Worm (Caenorhabditis elegans) whole organism, dauer: ENCODE results near the gene cyp-33C2.
"Not testable (repeated sequence)": the region's sequence is repeated elsewhere in the genome, so short reads cannot be mapped to it uniquely, and the experiment has no call there.

Experiments used
- unc-62 ChIP-seq: sonication (generic microtip); optimal IDR thresholded peaks from 2 replicates; lab custom pipeline; 2017; ENCODE audit warnings: missing biosample characterization, missing genetic modification reagents, missing genetic modification characterization

cyp-33C2 gene

DNA sequence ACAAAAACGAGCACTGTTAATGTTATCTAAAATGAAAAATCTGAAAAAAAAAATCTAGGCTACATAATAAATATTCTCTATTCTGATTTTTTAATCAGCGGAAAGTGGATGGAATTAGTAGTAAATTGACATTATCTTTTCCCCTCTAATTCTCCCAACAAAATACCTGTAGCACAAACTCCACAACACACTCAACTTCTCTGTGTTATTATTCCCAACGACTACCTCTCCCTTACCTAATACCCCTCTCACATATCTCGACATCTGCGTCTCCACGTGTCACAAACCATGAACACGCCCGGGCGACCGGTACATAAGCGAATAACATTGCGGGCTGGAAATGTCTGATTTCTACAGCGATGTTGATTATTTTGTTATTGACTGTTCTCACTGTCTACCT lies at the start of gene cyp-33C2:
Gene cyp-33C2, plus strand, starts transcription at position 327 of the 400 bp plus-strand sequence.
- TF ChIP-seq unc-62 (GFP tag; lab: Kevin White, UChicago), result no peak

DNA sequence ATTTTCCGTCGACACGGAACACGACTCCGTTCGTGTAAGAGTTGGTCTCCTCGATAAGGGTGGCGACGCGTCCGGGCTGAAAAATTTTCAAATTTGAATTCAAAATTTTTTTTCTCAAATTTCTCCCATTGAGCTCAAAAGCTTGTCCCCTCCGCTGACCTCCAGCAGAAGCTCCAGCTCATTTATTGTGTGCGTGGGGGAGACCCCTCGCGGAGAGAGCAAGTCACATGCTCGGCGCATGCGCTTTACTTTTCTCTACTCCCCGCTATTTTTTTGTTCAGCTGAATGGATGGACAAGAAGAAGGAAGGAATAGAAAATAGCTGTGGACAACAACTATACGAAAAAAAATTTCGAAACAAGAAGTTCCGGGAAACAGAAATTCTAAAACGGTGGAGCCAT lies 49.8 kb upstream of the cyp-33C2 start:
- no peak for TF ChIP-seq unc-62 (GFP tag; lab: Kevin White, UChicago)

DNA sequence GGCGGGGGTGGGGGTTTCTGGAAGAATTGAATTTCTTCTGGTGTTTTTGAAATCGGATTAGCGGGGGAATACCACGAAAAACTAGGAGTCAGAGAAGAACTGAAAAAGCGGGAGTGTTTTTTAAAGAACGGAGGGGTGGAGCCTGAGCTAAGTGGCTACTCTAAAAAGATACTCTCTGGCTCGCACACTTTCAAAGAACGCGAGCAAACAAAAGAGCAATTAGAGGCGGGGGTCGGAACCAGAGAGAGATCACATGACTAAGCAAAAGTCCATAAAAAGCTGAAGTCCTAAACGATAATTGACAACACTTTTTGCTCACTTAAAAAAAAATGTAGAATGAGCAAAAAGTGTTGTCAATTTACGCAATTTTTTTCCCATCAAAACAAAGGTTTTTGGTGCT lies 48.9 kb upstream of the cyp-33C2 start:
- no peak for TF ChIP-seq unc-62 (GFP tag; lab: Kevin White, UChicago)

DNA sequence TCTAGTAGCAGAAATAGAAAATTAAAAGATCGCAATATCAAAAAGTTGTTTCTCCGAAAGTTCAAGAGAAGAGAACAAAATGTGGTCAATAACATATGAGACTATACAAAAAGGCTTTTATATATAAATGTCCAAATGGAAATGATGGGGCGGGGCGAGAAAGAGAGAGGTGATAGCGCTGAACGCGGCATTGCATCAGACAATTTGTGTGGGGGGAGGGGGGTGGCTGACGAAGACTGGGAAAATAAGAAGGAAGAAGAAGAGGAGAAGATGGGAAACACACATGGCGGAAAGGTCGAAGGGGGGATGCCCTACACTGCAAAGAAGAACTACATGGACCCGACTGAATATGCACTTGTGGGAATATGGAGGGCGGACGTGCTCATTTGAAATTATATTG lies 48.0 kb upstream of the cyp-33C2 start:
- TF ChIP-seq unc-62 (GFP tag; lab: Kevin White, UChicago), result no peak

DNA sequence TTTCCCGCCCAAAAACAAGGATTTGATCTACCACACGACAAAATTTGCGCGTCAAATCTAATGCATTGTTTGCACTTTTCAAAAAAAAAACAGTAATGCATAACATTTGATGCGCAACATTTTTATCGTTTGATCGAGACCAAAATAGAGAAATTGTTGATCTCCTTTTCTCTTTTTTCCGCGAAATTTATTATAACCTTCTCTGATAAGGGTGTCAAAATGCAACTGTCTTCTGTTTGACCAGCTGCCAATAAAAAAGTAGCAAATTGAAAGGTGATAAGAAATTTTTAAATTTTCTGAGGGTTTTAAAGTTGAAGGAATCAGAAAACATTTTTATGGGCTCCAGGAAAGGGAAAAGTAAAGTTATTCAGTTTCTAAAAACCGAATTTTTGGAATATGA lies 46.3 kb upstream of the cyp-33C2 start:
- no peak for TF ChIP-seq unc-62 (GFP tag; lab: Kevin White, UChicago)

DNA sequence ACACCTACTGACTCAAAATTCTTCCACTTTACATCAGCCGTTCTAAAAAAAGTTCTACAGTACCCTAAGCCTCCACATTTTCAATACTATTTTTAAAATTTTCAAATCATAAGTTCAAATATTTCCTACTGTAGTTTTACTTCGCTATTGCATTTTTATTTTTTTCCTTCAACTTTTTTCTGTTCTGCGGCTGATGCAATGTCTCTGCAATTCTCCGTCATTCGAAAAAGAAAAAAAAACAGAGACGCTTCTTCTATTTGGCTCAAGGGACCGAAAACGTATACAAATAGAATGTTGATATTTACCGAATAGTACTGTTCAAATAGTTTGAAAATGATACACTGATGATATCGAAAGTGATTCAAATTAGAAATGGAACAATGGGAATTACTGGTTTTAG lies 45.0 kb upstream of the cyp-33C2 start:
- no peak for TF ChIP-seq unc-62 (GFP tag; lab: Kevin White, UChicago)

DNA sequence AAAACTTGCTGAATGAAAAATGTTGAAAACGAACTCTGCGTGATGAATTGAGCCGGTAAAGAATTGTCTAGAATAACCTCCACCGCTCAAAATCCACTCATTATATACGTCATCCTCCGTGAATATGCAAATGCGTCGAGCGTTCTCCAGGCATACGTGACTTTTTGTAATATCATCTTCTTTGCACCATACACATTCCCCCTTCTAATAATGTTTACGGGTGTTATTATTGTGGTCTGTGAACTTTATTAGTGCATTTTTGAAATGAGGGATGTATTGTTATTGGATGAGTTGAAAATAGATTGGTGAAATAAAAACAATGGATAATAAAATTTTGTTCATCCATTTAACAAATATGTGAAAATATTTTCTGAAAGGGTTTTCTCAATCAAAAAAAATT lies 43.4 kb upstream of the cyp-33C2 start, which contains the start of gene F22F7.7:
Gene F22F7.7, minus strand, starts transcription at position 125 of the 400 bp plus-strand sequence.
- TF ChIP-seq unc-62 (GFP tag; lab: Kevin White, UChicago), result no peak

DNA sequence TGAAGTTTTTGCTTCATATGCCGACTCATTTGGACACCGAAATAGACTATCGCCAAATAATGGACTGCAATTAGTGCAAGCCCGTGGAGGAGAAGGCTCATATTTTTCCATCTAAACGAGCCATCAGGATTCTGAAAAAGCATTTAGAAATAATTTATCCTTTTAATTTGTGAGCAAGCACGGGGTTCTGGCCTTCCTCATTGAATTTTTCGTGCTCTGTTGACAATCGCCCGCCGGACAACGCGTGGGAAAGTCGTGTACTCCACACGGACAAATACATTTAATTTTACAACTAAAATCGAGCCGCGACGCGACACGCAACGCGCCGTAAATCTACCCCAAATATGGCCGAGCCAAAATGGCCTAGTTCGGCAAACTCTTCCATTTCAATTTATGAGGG lies 38.9 kb upstream of the cyp-33C2 start, which contains the start of gene F22F7.12:
Gene F22F7.12, minus strand, starts transcription at position 101 of the 400 bp plus-strand sequence.
- TF ChIP-seq unc-62 (GFP tag; lab: Kevin White, UChicago), result not testable (repeated sequence)

DNA sequence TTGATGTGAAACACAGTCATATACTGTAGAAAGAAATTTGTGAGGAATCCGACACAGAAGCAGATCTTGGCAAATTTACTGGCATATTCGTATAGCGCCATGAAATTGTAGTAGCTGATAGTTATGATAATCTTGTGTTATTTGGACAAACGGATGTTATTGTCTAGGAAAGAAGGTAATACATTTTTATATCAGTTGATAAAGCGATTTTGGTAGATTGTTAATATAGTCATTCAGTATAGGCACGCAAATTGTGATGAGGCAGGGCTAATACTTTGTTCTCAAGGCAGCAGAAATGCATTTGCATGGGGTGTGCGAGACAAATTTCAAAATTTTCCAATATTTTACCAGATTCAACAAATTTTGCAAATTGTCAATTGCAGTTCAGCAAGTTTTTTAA lies 37.2 kb upstream of the cyp-33C2 start, which contains the start of gene str-52:
Gene str-52, minus strand, starts transcription at position 101 of the 400 bp plus-strand sequence.
- no peak for TF ChIP-seq unc-62 (GFP tag; lab: Kevin White, UChicago)

DNA sequence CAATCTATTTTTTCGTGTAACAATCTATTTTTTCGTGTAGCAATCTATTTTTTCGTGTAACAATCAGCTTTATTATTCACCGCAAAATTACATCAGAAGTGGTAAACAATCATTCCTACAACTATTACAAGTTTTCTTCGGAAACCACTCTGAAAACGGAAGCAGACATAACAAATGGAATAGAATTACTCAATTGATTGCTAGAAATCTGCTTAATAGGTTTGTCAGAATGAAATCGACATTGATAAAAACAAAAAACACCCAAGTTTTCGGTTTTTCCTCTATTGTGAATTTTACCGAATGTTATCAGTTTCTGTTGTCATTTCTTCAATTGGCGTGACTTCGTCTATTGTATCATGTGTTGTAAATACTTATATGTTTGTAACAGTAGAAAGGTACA lies 36.5 kb upstream of the cyp-33C2 start, which contains the start of gene srbc-20:
Gene srbc-20, plus strand, starts transcription at position 301 of the 400 bp plus-strand sequence.
- TF ChIP-seq unc-62 (GFP tag; lab: Kevin White, UChicago), result no peak

DNA sequence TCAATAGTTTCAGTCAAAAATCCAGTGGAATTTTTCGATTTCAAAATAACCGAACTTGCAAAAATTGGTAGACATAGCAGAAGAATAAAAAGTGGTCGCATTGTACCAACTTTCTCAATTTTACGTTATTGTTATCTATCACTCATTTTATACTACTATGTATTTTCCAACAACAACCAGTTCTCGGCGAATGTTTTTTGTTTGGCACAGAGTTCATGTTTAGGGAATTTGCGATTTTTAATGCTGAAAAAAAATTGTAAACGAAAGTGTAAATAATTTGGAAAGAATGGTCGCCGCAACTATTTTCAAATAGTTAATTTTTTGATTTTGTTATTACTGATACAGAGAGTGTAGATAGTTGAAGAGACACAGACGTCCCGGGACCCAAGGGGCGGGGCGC lies 33.9 kb upstream of the cyp-33C2 start, which contains the start of gene C45H4.21:
Gene C45H4.21, minus strand, starts transcription at position 101 of the 400 bp plus-strand sequence.
- no peak for TF ChIP-seq unc-62 (GFP tag; lab: Kevin White, UChicago)

DNA sequence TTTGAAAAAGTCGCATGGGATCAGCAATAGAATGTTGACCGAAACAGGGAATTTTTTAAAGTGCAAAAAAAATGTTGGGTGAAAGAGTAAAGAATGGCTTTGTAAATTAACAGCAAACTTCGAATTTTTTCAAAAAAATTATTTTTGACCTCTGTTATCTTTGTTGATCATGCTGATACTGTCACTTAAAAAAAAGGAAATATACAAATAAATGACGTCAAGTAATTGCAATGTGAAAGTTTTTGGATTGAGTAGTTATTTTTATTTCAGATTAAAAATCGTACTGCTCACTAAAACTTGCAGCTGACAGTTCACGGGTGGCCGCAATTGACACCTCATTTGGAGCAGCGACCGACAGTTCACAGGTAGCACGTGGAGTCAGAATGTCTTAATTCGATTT lies 32.4 kb upstream of the cyp-33C2 start, which contains the start of gene C45H4.13:
Gene C45H4.13, minus strand, starts transcription at position 101 of the 400 bp plus-strand sequence.
- no peak for TF ChIP-seq unc-62 (GFP tag; lab: Kevin White, UChicago)

DNA sequence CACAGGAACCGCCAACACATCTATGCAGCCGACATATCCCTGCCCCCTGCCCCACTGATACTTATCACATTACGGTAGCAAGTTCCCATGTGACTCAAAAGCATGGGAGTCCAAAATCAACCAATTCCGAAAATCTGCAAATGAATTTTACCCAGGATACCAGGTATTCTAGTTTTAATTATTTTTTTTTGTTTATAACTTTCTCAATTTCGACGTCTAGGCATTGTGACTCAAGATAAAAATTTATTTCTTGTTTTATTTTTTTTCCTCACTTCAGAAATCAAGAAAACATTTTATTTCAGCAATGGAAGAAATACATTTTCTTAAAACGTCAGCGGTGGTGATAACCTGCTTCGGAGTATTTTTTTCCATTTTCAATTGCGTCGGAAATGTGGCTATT lies 31.8 kb upstream of the cyp-33C2 start, which contains the start of gene srbc-24:
Gene srbc-24, plus strand, starts transcription at position 301 of the 400 bp plus-strand sequence.
- TF ChIP-seq unc-62 (GFP tag; lab: Kevin White, UChicago), result no peak

DNA sequence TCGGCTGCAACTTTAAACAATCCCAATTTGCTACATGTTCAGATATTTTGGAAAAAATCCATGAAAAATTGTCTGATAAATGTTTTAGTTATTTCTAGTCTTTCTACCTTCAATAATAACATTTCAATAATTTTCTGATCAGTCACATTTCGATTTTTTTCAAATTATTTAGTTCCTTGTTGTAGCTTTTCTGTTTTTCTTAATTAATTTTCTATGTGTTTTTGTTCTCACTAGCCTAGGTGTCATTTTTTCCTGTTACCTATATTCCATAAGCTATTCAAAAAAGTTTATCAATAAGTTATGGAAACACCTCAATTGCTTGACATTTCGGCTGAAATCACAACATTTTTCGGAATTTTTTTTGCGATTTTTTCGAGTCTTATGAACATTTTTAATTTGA lies 30.0 kb upstream of the cyp-33C2 start, which contains the start of gene srbc-23:
Gene srbc-23, plus strand, starts transcription at position 301 of the 400 bp plus-strand sequence.
- no peak for TF ChIP-seq unc-62 (GFP tag; lab: Kevin White, UChicago)

DNA sequence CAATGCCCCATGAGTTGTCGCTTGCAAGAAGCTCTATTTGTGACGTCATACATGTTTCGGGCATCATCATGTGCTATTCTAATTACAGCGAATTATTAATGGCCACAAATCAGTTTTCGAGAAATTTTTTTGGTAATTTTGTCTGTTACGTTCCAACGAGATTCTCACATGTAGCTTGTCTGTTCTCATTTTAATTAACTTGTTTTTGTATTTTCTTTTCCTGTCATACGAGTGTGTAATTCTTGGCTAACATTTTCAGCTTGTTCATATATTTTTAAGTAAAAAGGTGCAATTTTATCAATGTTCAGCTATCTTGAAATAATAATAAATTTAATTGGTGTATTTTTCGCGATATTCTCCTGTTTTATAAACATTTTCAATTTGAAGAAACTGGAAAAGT lies 28.1 kb upstream of the cyp-33C2 start, which contains the start of gene srbc-21:
Gene srbc-21, plus strand, starts transcription at position 301 of the 400 bp plus-strand sequence.
- TF ChIP-seq unc-62 (GFP tag; lab: Kevin White, UChicago), result no peak

DNA sequence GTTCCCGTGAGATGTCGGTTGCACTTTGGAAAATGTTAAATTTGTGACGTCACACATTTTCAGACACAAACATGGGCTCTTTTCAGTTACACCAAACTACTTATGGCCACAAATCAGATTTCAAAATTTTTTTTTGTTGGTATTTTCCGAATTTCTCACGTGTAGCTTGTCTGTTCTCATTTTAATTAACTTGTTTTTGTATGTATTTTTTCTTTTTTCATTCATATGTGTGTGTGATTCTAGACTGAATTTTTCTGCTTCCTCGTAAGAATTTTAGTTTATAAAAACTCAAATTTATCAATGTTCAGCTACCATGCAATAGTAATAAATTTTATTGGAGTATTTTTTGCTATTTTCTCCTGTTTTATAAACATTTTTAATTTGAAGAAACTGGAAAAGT lies 26.5 kb upstream of the cyp-33C2 start, which contains the start of gene srbc-22:
Gene srbc-22, plus strand, starts transcription at position 301 of the 400 bp plus-strand sequence.
- no peak for TF ChIP-seq unc-62 (GFP tag; lab: Kevin White, UChicago)

DNA sequence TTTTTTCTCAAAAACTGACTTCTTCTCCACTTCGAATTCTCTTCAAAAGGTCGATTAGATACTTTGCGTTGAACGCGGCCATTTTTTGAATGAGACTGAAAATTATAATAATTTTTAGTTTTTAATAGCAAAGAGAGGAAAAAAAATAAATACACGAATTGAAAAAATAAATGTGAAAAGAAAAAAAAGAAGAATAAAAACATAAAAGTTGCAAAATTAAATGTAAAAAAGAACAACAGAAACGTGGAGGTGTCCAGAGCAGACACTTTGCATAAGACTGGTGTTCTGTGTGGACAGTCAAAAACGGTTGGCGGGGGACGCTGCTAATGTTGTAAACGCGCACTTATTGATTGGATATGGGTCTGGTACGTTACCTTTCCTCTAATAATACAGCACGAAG lies 24.0 kb upstream of the cyp-33C2 start, which contains the start of gene C45H4.14:
Gene C45H4.14, minus strand, starts transcription at position 101 of the 400 bp plus-strand sequence.
- TF ChIP-seq unc-62 (GFP tag; lab: Kevin White, UChicago), result no peak
